Fruit fly (Drosophila melanogaster): ENCODE measurements around the gene Cpr67B.

dm6 chr3L:9442625-9443282, 38.2 kb downstream of the Cpr67B start, which contains the start of gene Srg3:
- no peak for TF ChIP-seq CG5204 (GFP tag; optimal IDR thresholded peaks at IDR 0.05)
- TF ChIP-seq CG12768 (GFP tag; optimal IDR thresholded peaks at IDR 0.05), result peak; percentile 27
- TF ChIP-seq Mnt (GFP tag; optimal IDR thresholded peaks at IDR 0.05), result no peak
- no peak for TF ChIP-seq CG7101 (tag; optimal IDR thresholded peaks at IDR 0.05)

All from whole organism, adult.